Worm (Caenorhabditis elegans) whole organism, L2 larva: ENCODE results near the gene cyp-25A2.

Experiments
- C34F6.9 ChIP-seq: fragments of 150-350 bp; optimal IDR thresholded peaks from 2 replicates; lab custom pipeline; 2014; ENCODE audit warnings: missing biosample characterization, missing genetic modification characterization
- F13H6.1 ChIP-seq: sonication (generic microtip); optimal IDR thresholded peaks from 2 replicates; lab custom pipeline; 2016; ENCODE audit warnings: missing genetic modification characterization, missing compliant biosample characterization
- R02D3.7 ChIP-seq: fragments of 150-350 bp; optimal IDR thresholded peaks from 2 replicates; lab custom pipeline; 2014; ENCODE audit warnings: missing biosample characterization, missing genetic modification characterization
- Y55F3AM.14 ChIP-seq: fragments of 200-800 bp; sonication (Bioruptor generic); optimal IDR thresholded peaks from 2 replicates; lab custom pipeline; 2018; ENCODE audit warnings: mild to moderate bottlenecking, missing genetic modification characterization, missing compliant biosample characterization
- alr-1 ChIP-seq: fragments of 150-350 bp; optimal IDR thresholded peaks from 2 replicates; lab custom pipeline; 2014; ENCODE audit warnings: missing biosample characterization, missing genetic modification characterization
- aly-2 ChIP-seq: fragments of 150-350 bp; optimal IDR thresholded peaks from 2 replicates; lab custom pipeline; 2014; ENCODE audit warnings: missing biosample characterization, missing genetic modification characterization
- ama-1 ChIP-seq: fragments of 150-350 bp; optimal IDR thresholded peaks from 2 replicates; lab custom pipeline; 2018; ENCODE audit warnings: inconsistent platforms
- blmp-1 ChIP-seq: sonication (generic microtip); optimal IDR thresholded peaks from 2 replicates; lab custom pipeline; 2017; ENCODE audit warnings: missing genetic modification characterization, mild to moderate bottlenecking, missing compliant biosample characterization, antibody characterized with exemption, moderate library complexity; ENCODE audit not compliant: insufficient read depth
- ceh-82 ChIP-seq: fragments of 150-350 bp; optimal IDR thresholded peaks from 2 replicates; lab custom pipeline; 2014; ENCODE audit warnings: missing biosample characterization, missing genetic modification characterization
- crh-2 ChIP-seq: sonication (generic microtip); optimal IDR thresholded peaks from 2 replicates; lab custom pipeline; 2017; ENCODE audit warnings: missing biosample characterization, missing genetic modification characterization
- egl-27 ChIP-seq: sonication (generic microtip); optimal IDR thresholded peaks from 3 replicates; lab custom pipeline; 2017; ENCODE audit warnings: missing biosample characterization, missing genetic modification reagents, missing genetic modification characterization
- elt-1 ChIP-seq: fragments of 150-350 bp; optimal IDR thresholded peaks from 2 replicates; lab custom pipeline; 2014; ENCODE audit warnings: missing biosample characterization, missing genetic modification characterization
- elt-3 ChIP-seq: sonication (generic microtip); optimal IDR thresholded peaks from 2 replicates; lab custom pipeline; 2017; ENCODE audit warnings: missing biosample characterization, missing genetic modification characterization
- fos-1 ChIP-seq: fragments of 150-350 bp; optimal IDR thresholded peaks from 2 replicates; lab custom pipeline; 2014; ENCODE audit warnings: missing biosample characterization, missing genetic modification characterization
- gmeb-1 ChIP-seq: fragments of 150-350 bp; optimal IDR thresholded peaks from 2 replicates; lab custom pipeline; 2014; ENCODE audit warnings: missing biosample characterization, missing genetic modification characterization
- lin-13 ChIP-seq: fragments of 150-350 bp; optimal IDR thresholded peaks from 2 replicates; lab custom pipeline; 2014; ENCODE audit warnings: missing biosample characterization, missing genetic modification reagents, missing genetic modification characterization
- lin-39 ChIP-seq: fragments of 150-350 bp; optimal IDR thresholded peaks from 2 replicates; lab custom pipeline; 2014; ENCODE audit warnings: missing biosample characterization, missing genetic modification reagents, missing genetic modification characterization
- lsy-2 ChIP-seq, 2 experiments: fragments of 150-350 bp in 1 of 2; sonication (generic microtip) in 1 of 2; optimal IDR thresholded peaks; 2 replicates each; lab custom pipeline; 2014 to 2017; ENCODE audit warnings: missing biosample characterization in 2 of 2, missing genetic modification characterization in 2 of 2
- mab-5 ChIP-seq: fragments of 150-350 bp; optimal IDR thresholded peaks from 2 replicates; lab custom pipeline; 2014; ENCODE audit warnings: missing biosample characterization, missing genetic modification characterization
- mdl-1 ChIP-seq, 2 experiments: fragments of 150-350 bp in 1 of 2; sonication (generic microtip) in 1 of 2; optimal IDR thresholded peaks; 2 replicates each; lab custom pipeline; 2017; ENCODE audit warnings: missing biosample characterization in 2 of 2, missing genetic modification characterization in 2 of 2
- nhr-11 ChIP-seq: fragments of 150-350 bp; optimal IDR thresholded peaks from 2 replicates; lab custom pipeline; 2014; ENCODE audit warnings: missing biosample characterization, missing genetic modification characterization
- nhr-12 ChIP-seq: fragments of 150-350 bp; optimal IDR thresholded peaks from 2 replicates; lab custom pipeline; 2014; ENCODE audit warnings: missing biosample characterization, missing genetic modification characterization
- nhr-129 ChIP-seq: fragments of 150-350 bp; optimal IDR thresholded peaks from 2 replicates; lab custom pipeline; 2014; ENCODE audit warnings: missing biosample characterization, missing genetic modification characterization
- nhr-21 ChIP-seq: fragments of 150-350 bp; optimal IDR thresholded peaks from 2 replicates; lab custom pipeline; 2014; ENCODE audit warnings: missing biosample characterization, missing genetic modification characterization
- nhr-23 ChIP-seq: fragments of 150-350 bp; optimal IDR thresholded peaks from 2 replicates; lab custom pipeline; 2014; ENCODE audit warnings: missing biosample characterization, missing genetic modification reagents, missing genetic modification characterization
- nhr-237 ChIP-seq: fragments of 150-350 bp; optimal IDR thresholded peaks from 2 replicates; lab custom pipeline; 2014; ENCODE audit warnings: missing biosample characterization, missing genetic modification characterization
- nhr-25 ChIP-seq: fragments of 150-350 bp; sonication (generic microtip); optimal IDR thresholded peaks from 3 replicates; lab custom pipeline; 2014; ENCODE audit warnings: missing biosample characterization, missing genetic modification characterization
- nhr-77 ChIP-seq: fragments of 150-350 bp; optimal IDR thresholded peaks from 2 replicates; lab custom pipeline; 2014; ENCODE audit warnings: missing biosample characterization, missing genetic modification characterization
- peb-1 ChIP-seq: fragments of 150-350 bp; optimal IDR thresholded peaks from 2 replicates; lab custom pipeline; 2014; ENCODE audit warnings: missing biosample characterization, missing genetic modification characterization
- sem-4 ChIP-seq: fragments of 150-350 bp; optimal IDR thresholded peaks from 2 replicates; lab custom pipeline; 2014; ENCODE audit warnings: missing biosample characterization, missing genetic modification reagents, missing genetic modification characterization
- skn-1 ChIP-seq: sonication (generic microtip); optimal IDR thresholded peaks from 2 replicates; lab custom pipeline; 2017; ENCODE audit warnings: missing biosample characterization, missing genetic modification characterization
- sma-3 ChIP-seq: sonication (generic microtip); optimal IDR thresholded peaks from 2 replicates; lab custom pipeline; 2016; ENCODE audit warnings: missing genetic modification reagents, missing genetic modification characterization, missing compliant biosample characterization
- sma-9 ChIP-seq, 2 experiments: fragments of 150-350 bp in 1 of 2; sonication (generic microtip) in 1 of 2; optimal IDR thresholded peaks; 2 replicates each; lab custom pipeline; 2014 to 2016; ENCODE audit warnings: missing genetic modification characterization in 2 of 2, mild to moderate bottlenecking in 1 of 2, missing biosample characterization in 1 of 2, missing compliant biosample characterization in 1 of 2, missing genetic modification reagents in 1 of 2, moderate library complexity in 1 of 2
- snpc-4 ChIP-seq: fragments of 150-350 bp; optimal IDR thresholded peaks from 2 replicates; lab custom pipeline; 2014; ENCODE audit warnings: missing biosample characterization, missing genetic modification characterization
- unc-39 ChIP-seq: fragments of 150-350 bp; optimal IDR thresholded peaks from 2 replicates; lab custom pipeline; 2014; ENCODE audit warnings: missing biosample characterization, missing genetic modification characterization
- unc-55 ChIP-seq: fragments of 150-350 bp; sonication (generic microtip); optimal IDR thresholded peaks from 3 replicates; lab custom pipeline; 2014; ENCODE audit warnings: missing biosample characterization, missing genetic modification reagents, missing genetic modification characterization
- unc-62 ChIP-seq: fragments of 150-350 bp; optimal IDR thresholded peaks from 2 replicates; lab custom pipeline; 2014; ENCODE audit warnings: missing biosample characterization, missing genetic modification reagents, missing genetic modification characterization

Gene cyp-25A2

DNA sequence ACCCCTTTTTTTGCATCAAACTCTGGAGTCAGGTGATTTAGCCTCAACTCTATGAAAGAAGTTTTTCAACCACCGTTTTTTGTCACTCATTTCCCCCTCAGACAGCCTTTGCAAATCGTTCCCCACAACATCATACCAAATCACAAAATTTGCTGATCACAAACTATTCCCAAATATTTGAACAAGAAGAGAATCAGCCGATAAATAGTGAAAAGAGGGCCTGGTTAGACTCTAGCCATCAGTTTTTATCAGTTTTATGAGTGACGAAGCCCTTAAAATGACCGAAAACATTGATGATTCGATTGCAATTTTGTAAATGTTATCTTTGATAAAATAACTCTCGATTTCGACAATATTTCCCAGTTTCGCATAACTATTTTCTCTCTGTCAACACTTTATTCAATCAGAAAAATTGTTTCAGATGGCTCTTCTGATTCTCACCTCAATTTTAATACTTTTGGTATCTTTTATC lies at the start of gene cyp-25A2:
TSS of gene cyp-25A2 (plus strand) at position 422 of the 472 bp plus-strand sequence.
- TF ChIP-seq nhr-23 = no peak
- no peak for TF ChIP-seq unc-55 (GFP tag; lab: Kevin White, UChicago)
- no peak for TF ChIP-seq alr-1 (tag; lab: Kevin White, UChicago)
- no peak for TF ChIP-seq unc-39 (tag; lab: Kevin White, UChicago)
- TF ChIP-seq F13H6.1 (tag; lab: Kevin White, UChicago) = peak; percentile 27
- TF ChIP-seq skn-1 = no peak
- TF ChIP-seq crh-2 (tag; lab: Kevin White, UChicago) = peak; percentile 29
- TF ChIP-seq sma-9 (GFP tag; optimal IDR thresholded peaks at IDR 0.05; lab: Kevin White, UChicago) = peak; percentile 66
- TF ChIP-seq sma-9 (tag; optimal IDR thresholded peaks at IDR 0.05; lab: Kevin White, UChicago) = no peak
- TF ChIP-seq lin-39 (tag; lab: Kevin White, UChicago) = no peak
- TF ChIP-seq fos-1 (tag; lab: Kevin White, UChicago) = peak; percentile 90
- TF ChIP-seq nhr-25 (tag; lab: Kevin White, UChicago) = no peak
- no peak for TF ChIP-seq elt-1 (tag; lab: Kevin White, UChicago)
- no peak for TF ChIP-seq aly-2

DNA sequence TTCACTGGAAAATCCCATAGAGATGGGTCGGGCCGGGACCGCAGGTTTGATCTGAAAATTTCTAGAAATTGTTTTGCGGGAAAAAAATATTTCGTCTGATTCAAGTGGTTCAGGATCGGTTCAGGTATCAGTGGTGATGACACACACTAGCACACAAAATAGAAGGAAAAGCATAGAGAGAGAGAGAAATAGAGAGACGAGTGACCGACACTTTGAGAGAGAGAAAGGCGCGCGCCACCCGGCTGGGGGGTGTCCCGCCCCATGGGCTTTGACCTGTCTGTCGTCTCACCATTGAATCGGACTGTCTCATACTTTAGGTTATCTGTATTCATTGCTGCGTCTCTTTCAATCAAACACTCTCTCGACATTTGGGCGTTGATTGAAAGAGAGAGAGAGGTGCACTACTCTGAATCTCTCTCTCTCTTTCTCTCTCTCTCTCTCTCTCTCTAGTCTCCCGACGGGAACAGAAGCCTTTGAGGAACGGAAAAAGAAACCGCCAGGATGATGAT lies 48.5 kb upstream of the cyp-25A2 start, which contains the start of gene acy-3:
TSS of gene acy-3 (minus strand) at position 51 of the 509 bp plus-strand sequence.
- TF ChIP-seq snpc-4 (tag; lab: Kevin White, UChicago) = peak; percentile 51
- TF ChIP-seq unc-62 (GFP tag; lab: Kevin White, UChicago) = peak; percentile 27
- TF ChIP-seq lsy-2 (tag; optimal IDR thresholded peaks at IDR 0.05; lab: Kevin White, UChicago) = peak in 1 of 2 experiments; percentile 64
- TF ChIP-seq gmeb-1 (tag; lab: Kevin White, UChicago) = peak; percentile 2
- peak; percentile 53 for TF ChIP-seq nhr-25 (tag; lab: Kevin White, UChicago)
- TF ChIP-seq fos-1 (tag; lab: Kevin White, UChicago) = peak; percentile 53
- no peak for TF ChIP-seq ama-1 (lab: Kevin White, UChicago)
- TF ChIP-seq crh-2 (tag; lab: Kevin White, UChicago) = peak; percentile 67
- no peak for TF ChIP-seq R02D3.7 (tag; lab: Kevin White, UChicago)
- TF ChIP-seq aly-2 = no peak
- TF ChIP-seq sma-9 (GFP tag; optimal IDR thresholded peaks at IDR 0.05; lab: Kevin White, UChicago) = peak; percentile 83
- TF ChIP-seq sma-9 (tag; optimal IDR thresholded peaks at IDR 0.05; lab: Kevin White, UChicago) = no peak
- TF ChIP-seq lin-13 (GFP tag; lab: Kevin White, UChicago) = peak; percentile 57
- TF ChIP-seq unc-39 (tag; lab: Kevin White, UChicago) = no peak
- TF ChIP-seq lin-39 (tag; lab: Kevin White, UChicago) = no peak
- no peak for TF ChIP-seq nhr-77 (tag; lab: Kevin White, UChicago)
- peak; percentile 61 for TF ChIP-seq C34F6.9 (tag; lab: Kevin White, UChicago)
- TF ChIP-seq sma-3 = peak; percentile 31
- TF ChIP-seq peb-1 (tag; lab: Kevin White, UChicago) = no peak
- TF ChIP-seq skn-1 = no peak
- peak; percentile 25 for TF ChIP-seq egl-27 (tag; lab: Kevin White, UChicago)
- TF ChIP-seq nhr-12 = no peak
- peak; percentile 1 to 47 for TF ChIP-seq mdl-1 (tag; optimal IDR thresholded peaks at IDR 0.05; lab: Kevin White, UChicago)
- no peak for TF ChIP-seq unc-55 (GFP tag; lab: Kevin White, UChicago)
- TF ChIP-seq nhr-237 (tag; lab: Kevin White, UChicago) = no peak
- TF ChIP-seq ceh-82 (tag; lab: Kevin White, UChicago) = no peak
- no peak for TF ChIP-seq Y55F3AM.14 (GFP tag; lab: Kevin White, UChicago)
- TF ChIP-seq elt-3 (tag; lab: Kevin White, UChicago) = no peak
- peak; percentile 15 for TF ChIP-seq mab-5 (tag; lab: Kevin White, UChicago)
- peak; percentile 15 for TF ChIP-seq sem-4 (tag; lab: Kevin White, UChicago)
- peak; percentile 66 for TF ChIP-seq nhr-21
- TF ChIP-seq nhr-129 (tag; lab: Kevin White, UChicago) = peak; percentile 61
- TF ChIP-seq nhr-11 (tag; lab: Kevin White, UChicago) = no peak
- peak; percentile 44 for TF ChIP-seq blmp-1 (tag; lab: Kevin White, UChicago)
- peak; percentile 90 for TF ChIP-seq F13H6.1 (tag; lab: Kevin White, UChicago)
- TF ChIP-seq, all 48 proteins: peak for 19
